Fruit fly (Drosophila melanogaster) whole organism, embryonic: ENCODE results near the gene CG13367.
A peak's percentile ranks its signal among the peaks of the same experiment; 100 is the strongest.

Experiments used
- Bteb2 ChIP-seq: fragments of 200-800 bp; sonication (Bioruptor generic); optimal IDR thresholded peaks from 2 replicates; lab custom pipeline; 2016; ENCODE audit warnings: missing biosample characterization, missing genetic modification characterization
- CG10267 ChIP-seq: fragments of 200-800 bp; sonication (Bioruptor generic); optimal IDR thresholded peaks from 2 replicates; lab custom pipeline; 2018; ENCODE audit warnings: missing biosample characterization, mild to moderate bottlenecking, missing genetic modification characterization, moderate library complexity
- CG10321 ChIP-seq: fragments of 200-800 bp; sonication (Bioruptor generic); IDR thresholded peaks from 2 replicates; pipeline ENCODE4 v1.3.6; 2022; ENCODE audit warnings: missing biosample characterization, missing genetic modification characterization
- CG10543 ChIP-seq: fragments of 200-800 bp; sonication (Bioruptor generic); optimal IDR thresholded peaks from 3 replicates; lab custom pipeline; 2017; ENCODE audit warnings: missing biosample characterization, mild to moderate bottlenecking, missing genetic modification characterization, moderate library complexity
- CG10979 ChIP-seq: fragments of 200-800 bp; sonication (Bioruptor generic); optimal IDR thresholded peaks from 2 replicates; lab custom pipeline; 2018; ENCODE audit warnings: missing biosample characterization, mild to moderate bottlenecking, missing genetic modification characterization, moderate library complexity
- CG11504 ChIP-seq: fragments of 200-800 bp; sonication (Bioruptor generic); optimal IDR thresholded peaks from 3 replicates; lab custom pipeline; 2019; ENCODE audit warnings: missing biosample characterization, mild to moderate bottlenecking, missing genetic modification characterization, moderate library complexity
- CG13624 ChIP-seq: fragments of 200-800 bp; sonication (Bioruptor generic); optimal IDR thresholded peaks from 2 replicates; lab custom pipeline; 2016; ENCODE audit warnings: missing biosample characterization, missing genetic modification characterization
- CG14965 ChIP-seq: fragments of 200-800 bp; sonication (Bioruptor generic); optimal IDR thresholded peaks from 2 replicates; lab custom pipeline; 2016; ENCODE audit warnings: missing biosample characterization, missing genetic modification characterization, borderline replicate concordance
- CG1603 ChIP-seq: fragments of 200-800 bp; sonication (Bioruptor generic); optimal IDR thresholded peaks from 2 replicates; lab custom pipeline; 2019; ENCODE audit warnings: missing biosample characterization, mild to moderate bottlenecking, missing genetic modification characterization, moderate library complexity
- CG1832 ChIP-seq: fragments of 200-800 bp; sonication (Bioruptor generic); optimal IDR thresholded peaks from 2 replicates; lab custom pipeline; 2017; ENCODE audit warnings: missing biosample characterization, mild to moderate bottlenecking, missing genetic modification characterization, inconsistent platforms
- CG34224 ChIP-seq: fragments of 200-800 bp; sonication (Bioruptor generic); IDR thresholded peaks from 3 replicates; pipeline ENCODE4 v1.3.6; 2022; ENCODE audit warnings: missing biosample characterization, missing genetic modification characterization; ENCODE audit not compliant: partially characterized antibody
- CG4328 ChIP-seq: fragments of 200-800 bp; sonication (Bioruptor generic); optimal IDR thresholded peaks from 3 replicates; lab custom pipeline; 2017; ENCODE audit warnings: missing biosample characterization, missing genetic modification reagents, missing genetic modification characterization
- CG43689 ChIP-seq: fragments of 200-800 bp; sonication (Bioruptor generic); IDR thresholded peaks from 2 replicates; pipeline ENCODE4 v1.3.6; 2022; ENCODE audit warnings: missing biosample characterization, missing genetic modification characterization
- CG4424 ChIP-seq: fragments of 200-800 bp; sonication (Bioruptor generic); optimal IDR thresholded peaks from 3 replicates; lab custom pipeline; 2016; ENCODE audit warnings: missing biosample characterization, missing genetic modification characterization
- CG6254 ChIP-seq: fragments of 200-800 bp; sonication (Bioruptor generic); optimal IDR thresholded peaks from 3 replicates; lab custom pipeline; 2017; ENCODE audit warnings: mild to moderate bottlenecking, missing biosample characterization, missing genetic modification reagents, missing genetic modification characterization
- CG6272 ChIP-seq: fragments of 200-800 bp; sonication (Bioruptor generic); IDR thresholded peaks from 2 replicates; pipeline ENCODE4 v1.3.6; 2022; ENCODE audit warnings: missing biosample characterization, missing genetic modification characterization
- CG7963 ChIP-seq: fragments of 200-800 bp; sonication (Bioruptor generic); IDR thresholded peaks from 3 replicates; pipeline ENCODE4 v1.3.6; 2022; ENCODE audit warnings: missing biosample characterization, missing genetic modification characterization; ENCODE audit not compliant: partially characterized antibody
- Dip3 ChIP-seq: fragments of 200-800 bp; sonication (Bioruptor generic); optimal IDR thresholded peaks from 3 replicates; lab custom pipeline; 2016; ENCODE audit warnings: missing biosample characterization, missing genetic modification characterization
- Dll ChIP-seq: fragments of 200-800 bp; sonication (Bioruptor generic); IDR thresholded peaks from 4 replicates; pipeline ENCODE4 v1.3.6; 2022; ENCODE audit warnings: missing biosample characterization, missing genetic modification characterization; ENCODE audit not compliant: partially characterized antibody
- ERR ChIP-seq: fragments of 200-800 bp; sonication (Bioruptor generic); optimal IDR thresholded peaks from 2 replicates; lab custom pipeline; 2016; ENCODE audit warnings: missing biosample characterization, missing genetic modification characterization
- HLHmδ ChIP-seq: fragments of 200-800 bp; sonication (Bioruptor generic); optimal IDR thresholded peaks from 2 replicates; lab custom pipeline; 2018; ENCODE audit warnings: missing biosample characterization, mild to moderate bottlenecking, missing genetic modification characterization, moderate library complexity
- Lhr ChIP-seq: fragments of 200-800 bp; sonication (Bioruptor generic); optimal IDR thresholded peaks from 3 replicates; lab custom pipeline; 2017; ENCODE audit warnings: mild to moderate bottlenecking, missing biosample characterization, missing genetic modification reagents, missing genetic modification characterization
- MBD-R2 ChIP-seq: fragments of 200-800 bp; sonication (Bioruptor generic); IDR thresholded peaks from 2 replicates; pipeline ENCODE4 v1.3.6; 2022; ENCODE audit warnings: missing biosample characterization, missing genetic modification characterization
- Pdp1 ChIP-seq, 2 experiments: fragments of 200-800 bp; sonication (Bioruptor generic); optimal IDR thresholded peaks; 3 replicates each; lab custom pipeline; 2016; ENCODE audit warnings: missing biosample characterization in 2 of 2, missing genetic modification characterization in 2 of 2, mild to moderate bottlenecking in 1 of 2, moderate library complexity in 1 of 2
- Ravus ChIP-seq: fragments of 200-800 bp; sonication (Bioruptor generic); IDR thresholded peaks from 2 replicates; pipeline ENCODE4 v1.3.6; 2022; ENCODE audit warnings: missing biosample characterization, missing genetic modification characterization
- Rx ChIP-seq: fragments of 200-800 bp; sonication (Bioruptor generic); IDR thresholded peaks from 2 replicates; pipeline ENCODE4 v1.3.6; 2022; ENCODE audit warnings: missing biosample characterization, missing genetic modification characterization
- Trl ChIP-seq, 3 experiments: fragments of >200 bp in 2 of 3; fragments of 200-800 bp in 1 of 3; sonication (Bioruptor generic) in 1 of 3; optimal IDR thresholded peaks; 2 replicates in 1 of 3; 3 replicates in 2 of 3; lab custom pipeline; 2016 to 2017; ENCODE audit warnings: missing biosample characterization in 1 of 3, missing genetic modification characterization in 1 of 3
- az2 ChIP-seq: fragments of 200-800 bp; sonication (Bioruptor generic); optimal IDR thresholded peaks from 3 replicates; lab custom pipeline; 2016; ENCODE audit warnings: missing biosample characterization, missing genetic modification characterization
- cg ChIP-seq: fragments of 200-800 bp; sonication (Bioruptor generic); optimal IDR thresholded peaks from 3 replicates; lab custom pipeline; 2019; ENCODE audit warnings: missing biosample characterization, mild to moderate bottlenecking, missing genetic modification characterization, moderate library complexity
- chinmo ChIP-seq: fragments of 200-800 bp; sonication (Bioruptor generic); IDR thresholded peaks from 4 replicates; pipeline ENCODE4 v1.3.6; 2022; ENCODE audit warnings: missing biosample characterization, missing genetic modification characterization; ENCODE audit not compliant: partially characterized antibody
- dan ChIP-seq: fragments of 200-800 bp; sonication (Bioruptor generic); IDR thresholded peaks from 2 replicates; pipeline ENCODE4 v1.3.6; 2022; ENCODE audit warnings: missing biosample characterization, missing genetic modification characterization
- dm ChIP-seq: fragments of 200-800 bp; sonication (Bioruptor generic); optimal IDR thresholded peaks from 3 replicates; lab custom pipeline; 2016; ENCODE audit warnings: missing biosample characterization, missing genetic modification characterization
- en ChIP-seq: fragments of 200-800 bp; sonication (Bioruptor generic); optimal IDR thresholded peaks from 2 replicates; lab custom pipeline; 2016; ENCODE audit warnings: missing biosample characterization, missing genetic modification characterization
- esg ChIP-seq: fragments of 200-800 bp; sonication (Bioruptor generic); conservative IDR thresholded peaks from 2 replicates; pipeline ENCODE4 v1.3.6; 2022; ENCODE audit warnings: missing biosample characterization, missing genetic modification characterization
- gcm2 ChIP-seq: fragments of 200-800 bp; sonication (Bioruptor generic); optimal IDR thresholded peaks from 2 replicates; lab custom pipeline; 2016; ENCODE audit warnings: missing biosample characterization, missing genetic modification characterization
- hbn ChIP-seq: fragments of 200-800 bp; sonication (Bioruptor generic); IDR thresholded peaks from 2 replicates; pipeline ENCODE4 v1.3.6; 2022; ENCODE audit warnings: missing biosample characterization, missing genetic modification characterization; ENCODE audit not compliant: partially characterized antibody
- her ChIP-seq: fragments of 200-800 bp; sonication (Bioruptor generic); optimal IDR thresholded peaks from 2 replicates; lab custom pipeline; 2016; ENCODE audit warnings: missing biosample characterization, missing genetic modification characterization
- hth ChIP-seq: fragments of >200 bp; optimal IDR thresholded peaks from 2 replicates; lab custom pipeline; 2017; ENCODE audit warnings: inconsistent platforms
- ken ChIP-seq: fragments of 200-800 bp; sonication (Bioruptor generic); IDR thresholded peaks from 3 replicates; pipeline ENCODE4 v1.3.6; 2022; ENCODE audit warnings: missing biosample characterization, missing genetic modification characterization
- mld ChIP-seq: fragments of 200-800 bp; sonication (Bioruptor generic); IDR thresholded peaks from 3 replicates; pipeline ENCODE4 v1.3.6; 2022; ENCODE audit warnings: missing biosample characterization, missing genetic modification characterization; ENCODE audit not compliant: partially characterized antibody
- nmo ChIP-seq: fragments of 200-800 bp; sonication (Bioruptor generic); optimal IDR thresholded peaks from 2 replicates; lab custom pipeline; 2018; ENCODE audit warnings: missing biosample characterization, mild to moderate bottlenecking, missing genetic modification characterization, moderate library complexity
- pnt ChIP-seq: fragments of 200-800 bp; sonication (Bioruptor generic); optimal IDR thresholded peaks from 3 replicates; lab custom pipeline; 2016; ENCODE audit warnings: missing biosample characterization, missing genetic modification characterization
- rib ChIP-seq: fragments of 200-800 bp; sonication (Bioruptor generic); IDR thresholded peaks from 2 replicates; pipeline ENCODE4 v1.3.6; 2022; ENCODE audit warnings: missing biosample characterization, missing genetic modification characterization
- row ChIP-seq: fragments of 200-800 bp; sonication (Bioruptor generic); IDR thresholded peaks from 3 replicates; pipeline ENCODE4 v1.3.6; 2022; ENCODE audit warnings: missing biosample characterization, missing genetic modification characterization
- sqz ChIP-seq: fragments of 200-800 bp; sonication (Bioruptor generic); optimal IDR thresholded peaks from 3 replicates; lab custom pipeline; 2018; ENCODE audit warnings: missing biosample characterization, mild to moderate bottlenecking, missing genetic modification characterization
- tll ChIP-seq, 2 experiments: fragments of 200-800 bp in 1 of 2; fragments of >200 bp in 1 of 2; sonication (Bioruptor generic) in 1 of 2; optimal IDR thresholded peaks; 2 replicates each; lab custom pipeline; 2017 to 2019; ENCODE audit warnings: missing biosample characterization in 2 of 2, missing genetic modification characterization in 2 of 2, mild to moderate bottlenecking in 1 of 2, moderate library complexity in 1 of 2
- toy ChIP-seq: fragments of 200-800 bp; sonication (Bioruptor generic); IDR thresholded peaks from 2 replicates; pipeline ENCODE4 v1.3.6; 2022; ENCODE audit warnings: missing biosample characterization, missing genetic modification characterization

The CG13367 gene

dm6 chrX:636606-637530, 7.7 kb upstream of the CG13367 start (continued):
- TF ChIP-seq esg (GFP tag; lab: Robert Waterston, UW) = no peak
- TF ChIP-seq CG7963 (GFP tag; lab: Robert Waterston, UW) = no peak
- 0 out of 4 replicates have a peak, but pooled peaks have one; percentile 22 for TF ChIP-seq Dll (GFP tag; lab: Robert Waterston, UW)
- TF ChIP-seq nmo = peak; percentile 4
- no peak for TF ChIP-seq CG4328 (GFP tag; lab: Kevin White, UChicago)
- no peak for TF ChIP-seq hth (lab: Kevin White, UChicago)
- no peak for TF ChIP-seq CG4424 (GFP tag; lab: Kevin White, UChicago)
- TF ChIP-seq dm (GFP tag; lab: Kevin White, UChicago) = peak; percentile 77
- no peak for TF ChIP-seq ken (GFP tag; lab: Robert Waterston, UW)
- 0 out of 3 replicates have a peak, but pooled peaks have one; percentile 11 for TF ChIP-seq CG34224 (GFP tag; lab: Robert Waterston, UW)
- TF ChIP-seq rib = no peak
- no peak for TF ChIP-seq row (GFP tag; lab: Robert Waterston, UW)
- TF ChIP-seq CG10543 (GFP tag; lab: Kevin White, UChicago) = peak; percentile 47
- TF ChIP-seq CG10979 (tag; lab: Kevin White, UChicago) = no peak
- no peak for TF ChIP-seq CG10267 (tag; lab: Kevin White, UChicago)
- no peak for TF ChIP-seq Bteb2 (GFP tag; lab: Kevin White, UChicago)
- TF ChIP-seq hbn (GFP tag; lab: Robert Waterston, UW) = no peak
- no peak for TF ChIP-seq Trl (optimal IDR thresholded peaks at IDR 0.05; lab: Kevin White, UChicago)
- TF ChIP-seq Trl (GFP tag; optimal IDR thresholded peaks at IDR 0.05; lab: Kevin White, UChicago) = no peak
- no peak for TF ChIP-seq CG1603
- no peak for TF ChIP-seq CG6272 (GFP tag; lab: Robert Waterston, UW)
- TF ChIP-seq MBD-R2 (GFP tag; lab: Robert Waterston, UW) = peak; percentile 27; the same call in 1 of the 2 replicates
- TF ChIP-seq toy (GFP tag; lab: Robert Waterston, UW) = no peak
- peak; percentile 53 for TF ChIP-seq CG1832
- no peak for TF ChIP-seq Lhr (GFP tag; lab: Kevin White, UChicago)
- no peak for TF ChIP-seq CG6254 (GFP tag; lab: Kevin White, UChicago)
- peak; percentile 91 for TF ChIP-seq cg (GFP tag; lab: Kevin White, UChicago)
- TF ChIP-seq mld (GFP tag; lab: Robert Waterston, UW) = no peak
- peak; percentile 53 for TF ChIP-seq HLHmδ (GFP tag; lab: Kevin White, UChicago)
- no peak for TF ChIP-seq az2 (GFP tag; lab: Kevin White, UChicago)
- no peak for TF ChIP-seq ERR
- no peak for TF ChIP-seq Ravus (GFP tag; lab: Robert Waterston, UW)
- no peak for TF ChIP-seq dan (GFP tag; lab: Robert Waterston, UW)
- no peak for TF ChIP-seq sqz (GFP tag; lab: Kevin White, UChicago)
- TF ChIP-seq gcm2 (GFP tag; lab: Kevin White, UChicago) = no peak
- no peak for TF ChIP-seq Rx (GFP tag; lab: Robert Waterston, UW)
- no peak for TF ChIP-seq pnt (GFP tag; lab: Kevin White, UChicago)
- TF ChIP-seq Pdp1 (GFP tag; optimal IDR thresholded peaks at IDR 0.05; lab: Kevin White, UChicago) = peak in 1 of 2 experiments; percentile 48
- TF ChIP-seq her (GFP tag; lab: Kevin White, UChicago) = no peak
- TF ChIP-seq chinmo (GFP tag; lab: Robert Waterston, UW) = peak; percentile 94
- no peak for TF ChIP-seq CG43689 (GFP tag; lab: Robert Waterston, UW)
- no peak for TF ChIP-seq CG11504 (tag; lab: Kevin White, UChicago)
- no peak for TF ChIP-seq CG14965 (GFP tag; lab: Kevin White, UChicago)
- TF ChIP-seq CG13624 (GFP tag; lab: Kevin White, UChicago) = peak; percentile 46
- no peak for TF ChIP-seq en (GFP tag; lab: Kevin White, UChicago)
- TF ChIP-seq CG10321 (GFP tag; lab: Robert Waterston, UW) = peak; percentile 79
- peak in 1 of 2 experiments; percentile 4 for TF ChIP-seq tll (GFP tag; optimal IDR thresholded peaks at IDR 0.05; lab: Kevin White, UChicago)
- TF ChIP-seq Dip3 (GFP tag; lab: Kevin White, UChicago) = no peak
